Worm (Caenorhabditis elegans) whole organism, L1 larva: ENCODE results near the gene F53H1.4.

Experiments
- C16A3.4 ChIP-seq: fragments of 150-350 bp; optimal IDR thresholded peaks from 2 replicates; lab custom pipeline; 2014; ENCODE audit warnings: missing biosample characterization, missing genetic modification characterization
- C34B4.2 ChIP-seq: sonication (generic microtip); optimal IDR thresholded peaks from 2 replicates; lab custom pipeline; 2017; ENCODE audit warnings: mild to moderate bottlenecking, missing genetic modification characterization, missing compliant biosample characterization
- F16B12.6 ChIP-seq: fragments of 150-350 bp; optimal IDR thresholded peaks from 2 replicates; lab custom pipeline; 2014; ENCODE audit warnings: missing biosample characterization, missing genetic modification characterization
- blmp-1 ChIP-seq: fragments of 150-350 bp; optimal IDR thresholded peaks from 2 replicates; lab custom pipeline; 2014; ENCODE audit warnings: missing biosample characterization, missing genetic modification characterization
- ceh-8 ChIP-seq: fragments of 200-800 bp; sonication (Bioruptor generic); optimal IDR thresholded peaks from 2 replicates; lab custom pipeline; 2018; ENCODE audit warnings: mild to moderate bottlenecking, missing genetic modification characterization, moderate library complexity, missing compliant biosample characterization
- ceh-82 ChIP-seq, 3 experiments: fragments of 150-350 bp in 1 of 3; sonication (generic microtip) in 2 of 3; optimal IDR thresholded peaks; 2 replicates each; lab custom pipeline; 2014 to 2017; ENCODE audit warnings: missing biosample characterization in 3 of 3, missing genetic modification characterization in 3 of 3
- ceh-88 ChIP-seq: fragments of 200-800 bp; sonication (Bioruptor generic); IDR thresholded peaks from 2 replicates; pipeline ENCODE4 v1.3.6; 2022; ENCODE audit warnings: missing genetic modification characterization, missing compliant biosample characterization
- ces-1 ChIP-seq: fragments of 150-350 bp; optimal IDR thresholded peaks from 2 replicates; lab custom pipeline; 2014; ENCODE audit warnings: missing biosample characterization, missing genetic modification reagents, missing genetic modification characterization
- dpl-1 ChIP-seq, 3 experiments: fragments of 150-350 bp in 2 of 3; sonication (generic microtip) in 1 of 3; optimal IDR thresholded peaks; 2 replicates each; lab custom pipeline; 2014 to 2017; ENCODE audit warnings: missing biosample characterization in 3 of 3, missing genetic modification characterization in 3 of 3, missing genetic modification reagents in 3 of 3
- dsc-1 ChIP-seq: sonication (generic microtip); optimal IDR thresholded peaks from 2 replicates; lab custom pipeline; 2016; ENCODE audit warnings: mild to moderate bottlenecking, missing genetic modification characterization, missing compliant biosample characterization
- efl-1 ChIP-seq, 4 experiments: fragments of 150-350 bp; optimal IDR thresholded peaks in 3 of 4; peaks in 1 of 4; 1 replicate in 1 of 4; 2 replicates in 3 of 4; lab custom pipeline; 2014; ENCODE audit warnings: missing biosample characterization in 2 of 4, missing genetic modification characterization in 2 of 4, missing genetic modification reagents in 2 of 4
- efl-3 ChIP-seq: fragments of 200-800 bp; sonication (Bioruptor generic); optimal IDR thresholded peaks from 2 replicates; lab custom pipeline; 2018; ENCODE audit warnings: mild to moderate bottlenecking, missing genetic modification characterization, missing compliant biosample characterization
- egl-27 ChIP-seq, 2 experiments: fragments of 150-350 bp in 1 of 2; sonication (generic microtip); optimal IDR thresholded peaks; 3 replicates each; lab custom pipeline; 2017 to 2018; ENCODE audit warnings: missing biosample characterization in 2 of 2, missing genetic modification characterization in 2 of 2, missing genetic modification reagents in 2 of 2
- elt-2 ChIP-seq: sonication (generic microtip); optimal IDR thresholded peaks from 2 replicates; lab custom pipeline; 2016; ENCODE audit warnings: missing genetic modification characterization, mild to moderate bottlenecking, inconsistent platforms, missing compliant biosample characterization, missing genetic modification reagents
- elt-3 ChIP-seq, 6 experiments: fragments of 150-350 bp in 1 of 6; sonication (generic microtip); optimal IDR thresholded peaks; 2 replicates each; lab custom pipeline; 2017 to 2018; ENCODE audit warnings: missing biosample characterization in 6 of 6, missing genetic modification characterization in 6 of 6, inconsistent platforms in 1 of 6
- fos-1 ChIP-seq: fragments of 150-350 bp; optimal IDR thresholded peaks from 2 replicates; lab custom pipeline; 2014; ENCODE audit warnings: missing biosample characterization, missing genetic modification characterization
- hpl-2 ChIP-seq: fragments of 150-350 bp; optimal IDR thresholded peaks from 2 replicates; lab custom pipeline; 2014; ENCODE audit warnings: missing biosample characterization, missing genetic modification reagents, missing genetic modification characterization
- irx-1 ChIP-seq: sonication (generic microtip); optimal IDR thresholded peaks from 2 replicates; lab custom pipeline; 2016; ENCODE audit warnings: missing genetic modification characterization, missing compliant biosample characterization
- isw-1 ChIP-seq: fragments of 200-800 bp; sonication (Bioruptor generic); IDR thresholded peaks from 2 replicates; pipeline ENCODE4 v1.3.6; 2022; ENCODE audit warnings: missing genetic modification characterization, missing compliant biosample characterization
- lin-13 ChIP-seq: fragments of 150-350 bp; optimal IDR thresholded peaks from 2 replicates; lab custom pipeline; 2014; ENCODE audit warnings: missing biosample characterization, missing genetic modification reagents, missing genetic modification characterization
- lin-15B ChIP-seq: fragments of 150-350 bp; sonication (generic microtip); optimal IDR thresholded peaks from 3 replicates; lab custom pipeline; 2014; ENCODE audit warnings: missing biosample characterization, missing genetic modification characterization
- lin-35 ChIP-seq, 2 experiments: fragments of 150-350 bp; optimal IDR thresholded peaks; 2 replicates each; lab custom pipeline; 2014; ENCODE audit warnings: missing biosample characterization in 2 of 2, missing genetic modification characterization in 2 of 2, missing genetic modification reagents in 2 of 2
- lin-39 ChIP-seq: fragments of 150-350 bp; optimal IDR thresholded peaks from 2 replicates; lab custom pipeline; 2014; ENCODE audit warnings: missing biosample characterization, missing genetic modification reagents, missing genetic modification characterization
- lsy-2 ChIP-seq, 2 experiments: fragments of 150-350 bp; optimal IDR thresholded peaks; 2 replicates each; lab custom pipeline; 2014; ENCODE audit warnings: missing biosample characterization in 2 of 2, missing genetic modification characterization in 2 of 2
- mab-9 ChIP-seq: fragments of 200-800 bp; sonication (Bioruptor generic); IDR thresholded peaks from 2 replicates; pipeline ENCODE4 v1.3.6; 2022; ENCODE audit warnings: missing genetic modification reagents, missing genetic modification characterization, missing compliant biosample characterization
- mdl-1 ChIP-seq, 2 experiments: fragments of 150-350 bp; optimal IDR thresholded peaks; 2 replicates each; lab custom pipeline; 2014 to 2017; ENCODE audit warnings: missing biosample characterization in 2 of 2, missing genetic modification characterization in 2 of 2, inconsistent platforms in 1 of 2
- mef-2 ChIP-seq: fragments of 150-350 bp; optimal IDR thresholded peaks from 2 replicates; lab custom pipeline; 2014; ENCODE audit warnings: missing biosample characterization, missing genetic modification characterization
- nhr-11 ChIP-seq: fragments of 150-350 bp; optimal IDR thresholded peaks from 2 replicates; lab custom pipeline; 2014; ENCODE audit warnings: missing biosample characterization, missing genetic modification characterization
- nhr-12 ChIP-seq: sonication (generic microtip); optimal IDR thresholded peaks from 2 replicates; lab custom pipeline; 2017; ENCODE audit warnings: missing biosample characterization, missing genetic modification characterization
- nhr-20 ChIP-seq: sonication (generic microtip); optimal IDR thresholded peaks from 2 replicates; lab custom pipeline; 2016; ENCODE audit warnings: mild to moderate bottlenecking, missing genetic modification characterization, missing compliant biosample characterization
- nhr-237 ChIP-seq: fragments of 150-350 bp; optimal IDR thresholded peaks from 2 replicates; lab custom pipeline; 2014; ENCODE audit warnings: missing biosample characterization, missing genetic modification characterization
- nhr-71 ChIP-seq: sonication (generic microtip); optimal IDR thresholded peaks from 2 replicates; lab custom pipeline; 2016; ENCODE audit warnings: mild to moderate bottlenecking, missing genetic modification characterization, moderate library complexity, missing compliant biosample characterization
- nhr-76 ChIP-seq: sonication (generic microtip); optimal IDR thresholded peaks from 2 replicates; lab custom pipeline; 2017; ENCODE audit warnings: missing biosample characterization, missing genetic modification characterization
- pax-3 ChIP-seq: fragments of 200-800 bp; sonication (Bioruptor generic); optimal IDR thresholded peaks from 2 replicates; lab custom pipeline; 2018; ENCODE audit warnings: mild to moderate bottlenecking, missing genetic modification characterization, moderate library complexity, missing compliant biosample characterization
- pqm-1 ChIP-seq: sonication (generic microtip); optimal IDR thresholded peaks from 3 replicates; lab custom pipeline; 2017; ENCODE audit warnings: missing biosample characterization, missing genetic modification characterization
- rnt-1 ChIP-seq: sonication (generic microtip); optimal IDR thresholded peaks from 2 replicates; lab custom pipeline; 2016; ENCODE audit warnings: mild to moderate bottlenecking, missing genetic modification characterization, moderate library complexity, missing compliant biosample characterization
- snu-23 ChIP-seq: sonication (generic microtip); optimal IDR thresholded peaks from 2 replicates; lab custom pipeline; 2016; ENCODE audit warnings: missing genetic modification characterization, missing compliant biosample characterization
- sptf-1 ChIP-seq: fragments of 150-350 bp; optimal IDR thresholded peaks from 2 replicates; lab custom pipeline; 2014; ENCODE audit warnings: missing biosample characterization, missing genetic modification characterization
- sup-37 ChIP-seq: fragments of 200-800 bp; sonication (Bioruptor generic); optimal IDR thresholded peaks from 2 replicates; lab custom pipeline; 2018; ENCODE audit warnings: mild to moderate bottlenecking, missing genetic modification characterization, missing compliant biosample characterization
- swsn-7 ChIP-seq: sonication (generic microtip); optimal IDR thresholded peaks from 2 replicates; lab custom pipeline; 2016; ENCODE audit warnings: missing genetic modification characterization, missing compliant biosample characterization
- tbx-2 ChIP-seq: sonication (generic microtip); optimal IDR thresholded peaks from 2 replicates; lab custom pipeline; 2016; ENCODE audit warnings: missing genetic modification characterization, missing compliant biosample characterization
- tlp-1 ChIP-seq: fragments of 150-350 bp; optimal IDR thresholded peaks from 2 replicates; lab custom pipeline; 2014; ENCODE audit warnings: missing biosample characterization, missing genetic modification characterization
- unc-130 ChIP-seq: fragments of 150-350 bp; optimal IDR thresholded peaks from 2 replicates; lab custom pipeline; 2017; ENCODE audit warnings: missing biosample characterization, missing genetic modification characterization, inconsistent platforms
- unc-62 ChIP-seq: fragments of 150-350 bp; optimal IDR thresholded peaks from 2 replicates; lab custom pipeline; 2014; ENCODE audit warnings: missing biosample characterization, missing genetic modification reagents, missing genetic modification characterization
- unc-98 ChIP-seq: fragments of 200-800 bp; sonication (Bioruptor generic); IDR thresholded peaks from 2 replicates; pipeline ENCODE4 v1.3.6; 2022; ENCODE audit warnings: missing genetic modification characterization, missing compliant biosample characterization
- vab-15 ChIP-seq: sonication (generic microtip); optimal IDR thresholded peaks from 2 replicates; lab custom pipeline; 2017; ENCODE audit warnings: missing genotype, mild to moderate bottlenecking, missing genetic modification characterization, missing compliant biosample characterization
- zag-1 ChIP-seq: fragments of 150-350 bp; optimal IDR thresholded peaks from 2 replicates; lab custom pipeline; 2014; ENCODE audit warnings: missing biosample characterization, missing genetic modification characterization
- ztf-4 ChIP-seq: fragments of 150-350 bp; optimal IDR thresholded peaks from 2 replicates; lab custom pipeline; 2014; ENCODE audit warnings: missing biosample characterization, missing genetic modification characterization

Gene F53H1.4

ce11 chrIV:1298984-1299383, 11.0 kb upstream of the F53H1.4 start:
- TF ChIP-seq unc-62 (no peak), zag-1 (tag; lab: Kevin White, UChicago) (no peak), nhr-71 (tag; lab: Kevin White, UChicago) (no peak), C34B4.2 (tag; lab: Kevin White, UChicago) (no peak)

DNA sequence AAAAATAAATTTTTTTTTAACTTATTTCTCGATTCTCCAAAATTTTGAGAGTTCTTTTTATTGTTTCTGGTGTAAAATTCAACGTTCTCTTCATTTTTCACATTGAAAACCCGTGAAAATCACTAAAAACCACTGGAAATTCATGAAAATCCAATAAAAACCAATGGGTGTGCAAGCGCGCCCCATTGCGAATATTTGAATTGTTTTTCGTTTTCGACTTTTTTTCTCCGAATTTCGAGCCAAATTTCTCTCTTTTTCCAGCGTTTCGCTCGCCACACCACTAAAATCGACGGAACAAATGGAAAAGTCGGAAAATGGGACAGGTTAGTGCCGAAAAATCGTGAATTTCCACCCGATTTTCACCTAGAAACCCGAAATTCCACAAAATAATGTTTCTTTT, 371 bp downstream of the F53H1.4 start:
- TF ChIP-seq mab-9 (no peak), lsy-2 (tag; optimal IDR thresholded peaks at IDR 0.05; lab: Kevin White, UChicago) (no peak), efl-1 (optimal IDR thresholded peaks at IDR 0.05; lab: Kevin White, UChicago) (peak in 1 of 2 experiments; percentile 11), efl-1 (GFP tag; optimal IDR thresholded peaks at IDR 0.05 in 1 of 2; lab: Kevin White, UChicago) (peak; percentile 1 to 95), tbx-2 (tag; lab: Kevin White, UChicago) (no peak), tlp-1 (tag; lab: Kevin White, UChicago) (no peak), ceh-8 (GFP tag; lab: Kevin White, UChicago) (no peak), C16A3.4 (no peak), ztf-4 (tag; lab: Kevin White, UChicago) (no peak), dpl-1 (GFP tag; optimal IDR thresholded peaks at IDR 0.05; lab: Kevin White, UChicago) (peak in 2 of 3 experiments; percentile 49 to 54)
- TF ChIP-seq, all 84 proteins: peak for 2

DNA sequence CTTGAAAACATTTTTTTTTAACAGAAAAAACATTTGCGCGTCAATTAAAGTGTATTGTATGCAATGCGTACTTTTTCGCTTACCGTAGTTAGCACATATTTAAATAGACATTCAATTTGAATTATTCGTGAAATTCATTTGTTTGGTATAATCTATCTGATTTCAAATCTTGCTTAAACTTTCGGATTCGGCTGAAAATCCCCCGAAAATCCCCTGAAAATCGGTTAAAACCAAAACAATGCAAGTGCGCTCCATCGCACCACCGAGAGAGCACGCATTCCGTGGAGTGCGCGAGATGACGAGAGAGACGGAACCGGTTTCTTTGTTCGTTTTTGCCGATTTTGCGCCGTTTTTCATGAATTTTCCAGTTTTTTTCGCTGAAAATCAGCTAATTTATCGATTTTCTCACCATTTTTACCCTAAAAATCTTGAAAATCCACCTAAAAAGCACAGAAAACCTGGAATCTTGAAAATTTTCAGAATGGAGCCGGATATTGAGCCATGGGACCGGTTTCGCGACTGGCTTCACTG, 18.8 kb downstream of the F53H1.4 start, which contains the start of gene F53H1.3:
TSS of gene F53H1.3 (plus strand) at position 481 of the 531 bp plus-strand sequence.
- TF ChIP-seq ces-1, result no peak
- no peak for TF ChIP-seq C34B4.2 (tag; lab: Kevin White, UChicago)
- no peak for TF ChIP-seq blmp-1 (tag; lab: Kevin White, UChicago)
- TF ChIP-seq unc-130, result no peak
- no peak for TF ChIP-seq fos-1 (tag; lab: Kevin White, UChicago)
- no peak for TF ChIP-seq nhr-12 (tag; lab: Kevin White, UChicago)
- TF ChIP-seq pqm-1 (tag; lab: Kevin White, UChicago), result no peak
- peak; percentile 48 for TF ChIP-seq swsn-7
- no peak for TF ChIP-seq elt-3 (tag; optimal IDR thresholded peaks at IDR 0.05; lab: Kevin White, UChicago)
- TF ChIP-seq ceh-8 (GFP tag; lab: Kevin White, UChicago), result no peak
- no peak for TF ChIP-seq unc-62
- TF ChIP-seq unc-98 (GFP tag; lab: Robert Waterston, UW), result no peak
- TF ChIP-seq irx-1, result no peak
- TF ChIP-seq nhr-76 (tag; lab: Kevin White, UChicago), result no peak
- no peak for TF ChIP-seq mef-2 (tag; lab: Kevin White, UChicago)
- no peak for TF ChIP-seq ceh-88
- TF ChIP-seq elt-2 (tag; lab: Kevin White, UChicago), result no peak
- TF ChIP-seq tbx-2 (tag; lab: Kevin White, UChicago), result no peak
- no peak for TF ChIP-seq vab-15 (tag; lab: Kevin White, UChicago)
- no peak for TF ChIP-seq ztf-4 (tag; lab: Kevin White, UChicago)
- no peak for TF ChIP-seq rnt-1
- TF ChIP-seq nhr-11 (tag; lab: Kevin White, UChicago), result no peak
- no peak for TF ChIP-seq nhr-71 (tag; lab: Kevin White, UChicago)
- no peak for TF ChIP-seq nhr-237 (tag; lab: Kevin White, UChicago)
- TF ChIP-seq lin-35 (GFP tag; optimal IDR thresholded peaks at IDR 0.05; lab: Kevin White, UChicago), result peak; percentile 55
- TF ChIP-seq C16A3.4, result no peak
- no peak for TF ChIP-seq nhr-20
- TF ChIP-seq dpl-1 (GFP tag; optimal IDR thresholded peaks at IDR 0.05; lab: Kevin White, UChicago), result peak; percentile 40 to 66 (median 62)
- TF ChIP-seq mdl-1 (tag; optimal IDR thresholded peaks at IDR 0.05; lab: Kevin White, UChicago), result no peak
- no peak for TF ChIP-seq egl-27 (tag; optimal IDR thresholded peaks at IDR 0.05; lab: Kevin White, UChicago)
- TF ChIP-seq hpl-2 (GFP tag; lab: Kevin White, UChicago), result no peak
- TF ChIP-seq sup-37, result no peak
- TF ChIP-seq lin-15B (tag; lab: Kevin White, UChicago), result peak; percentile 29
- no peak for TF ChIP-seq pax-3
- TF ChIP-seq snu-23 (GFP tag; lab: Kevin White, UChicago), result peak; percentile 55
- no peak for TF ChIP-seq dsc-1 (tag; lab: Kevin White, UChicago)
- no peak for TF ChIP-seq sptf-1 (tag; lab: Kevin White, UChicago)
- TF ChIP-seq lin-39 (tag; lab: Kevin White, UChicago), result no peak
- TF ChIP-seq ceh-82 (tag; optimal IDR thresholded peaks at IDR 0.05; lab: Kevin White, UChicago), result peak in 2 of 3 experiments; percentile 16 to 29
- TF ChIP-seq isw-1 (GFP tag; lab: Robert Waterston, UW), result peak; percentile 10; the same call in 1 of the 2 replicates
- no peak for TF ChIP-seq efl-3 (GFP tag; lab: Kevin White, UChicago)
- peak; percentile 60 for TF ChIP-seq lin-13
- peak; percentile 16 for TF ChIP-seq F16B12.6 (tag; lab: Kevin White, UChicago)
